Fruit fly (Drosophila melanogaster): ENCODE data around the gene CG34452.

Gene CG34452

DNA sequence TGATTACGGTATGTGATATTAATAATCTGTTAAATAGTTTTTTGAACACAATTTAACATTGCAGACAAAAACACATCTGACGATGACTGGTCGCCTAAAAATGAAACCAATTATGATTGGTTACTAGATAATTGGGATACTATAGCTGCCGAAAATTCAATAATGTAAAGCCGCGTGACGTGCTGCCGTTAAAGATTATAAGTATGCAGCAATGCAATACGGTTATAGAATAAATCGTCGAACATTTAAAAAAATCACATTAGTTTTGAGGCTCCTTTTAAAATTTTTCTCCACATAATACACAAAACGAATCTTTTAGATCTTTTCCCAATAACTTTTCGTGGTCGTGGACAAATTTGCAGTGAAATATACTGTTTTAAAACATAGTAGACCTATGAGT is 29.8 kb upstream of the CG34452 start, which contains the start of gene CG42570:
Gene CG42570 (plus strand): TSS at position 301 of the 400 bp plus-strand sequence.
- TF ChIP-seq CG3281 (GFP tag; optimal IDR thresholded peaks at IDR 0.05) (no peak), gem (tag; optimal IDR thresholded peaks at IDR 0.05) (no peak), ken (GFP tag; IDR thresholded peaks at IDR 0.05) (no peak), z (GFP tag; IDR thresholded peaks at IDR 0.05) (no peak), ab (GFP tag; optimal IDR thresholded peaks at IDR 0.05) (no peak), Lpt (GFP tag; optimal IDR thresholded peaks at IDR 0.05) (no peak), CG18764 (GFP tag; optimal IDR thresholded peaks at IDR 0.05) (no peak), C15 (GFP tag; IDR thresholded peaks at IDR 0.05) (no peak), CG13424 (tag; optimal IDR thresholded peaks at IDR 0.05) (no peak), CG18011 (GFP tag; optimal IDR thresholded peaks at IDR 0.05) (no peak)

DNA sequence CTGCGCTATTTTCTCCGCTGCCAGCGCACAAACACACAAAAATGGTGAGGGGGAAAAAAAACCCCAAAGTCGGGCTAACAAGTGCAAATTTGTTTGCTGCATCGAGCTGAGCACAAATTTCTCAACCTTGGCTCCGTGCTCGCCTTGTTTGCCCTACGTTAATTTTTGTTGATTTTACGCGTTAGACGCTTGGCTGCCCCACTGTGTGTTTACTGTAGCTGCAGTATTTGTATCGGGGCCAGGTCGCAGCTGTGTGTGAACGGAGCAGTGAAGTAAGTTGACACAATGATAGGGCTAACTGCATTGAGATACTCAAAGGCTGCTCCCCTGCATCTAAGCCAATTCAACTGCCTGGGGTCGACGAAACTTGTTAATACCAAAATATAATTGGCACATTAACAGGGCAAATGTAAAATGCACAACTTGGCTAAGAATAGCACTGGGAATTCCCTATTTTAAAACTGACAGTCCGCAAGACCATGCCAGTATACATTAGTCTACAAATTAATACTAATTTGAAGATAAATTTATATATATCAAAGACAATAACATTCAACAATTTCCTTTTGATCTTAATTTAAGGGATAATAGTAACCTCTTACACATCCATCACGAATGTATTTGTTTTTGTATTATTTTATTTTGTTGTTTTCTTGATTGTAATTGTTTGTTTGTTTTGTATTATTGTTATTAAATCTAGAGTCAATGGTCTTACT is 28.2 kb upstream of the CG34452 start, which contains the start of gene CG42571:
Gene CG42571 (plus strand): TSS at position 666 of the 716 bp plus-strand sequence.
- no peak for TF ChIP-seq hb (GFP tag; IDR thresholded peaks at IDR 0.05; ENCODE audit: partially characterized antibody)
- peak; percentile 63; the same call in 1 of the 2 replicates for TF ChIP-seq ara (GFP tag; IDR thresholded peaks at IDR 0.05)
- TF ChIP-seq CG7372 (GFP tag; IDR thresholded peaks at IDR 0.05): 0 out of 2 replicates have a peak, but pooled peaks have one; percentile 5
- TF ChIP-seq D19A (tag; optimal IDR thresholded peaks at IDR 0.05): no peak
- TF ChIP-seq sc (optimal IDR thresholded peaks at IDR 0.05): no peak
- TF ChIP-seq sc (GFP tag; optimal IDR thresholded peaks at IDR 0.05): peak; percentile 64
- no peak for TF ChIP-seq dimm (GFP tag; IDR thresholded peaks at IDR 0.05)
- 0 out of 3 replicates have a peak, but pooled peaks have one; percentile 13 for TF ChIP-seq HLH4C (GFP tag; IDR thresholded peaks at IDR 0.05; ENCODE audit: partially characterized antibody)
- peak; percentile 23 for TF ChIP-seq CG11723 (GFP tag; optimal IDR thresholded peaks at IDR 0.05)
- TF ChIP-seq bbx (GFP tag; IDR thresholded peaks at IDR 0.05; ENCODE audit: partially characterized antibody): no peak
- TF ChIP-seq fd64A (GFP tag; optimal IDR thresholded peaks at IDR 0.05): peak; percentile 69
- no peak for TF ChIP-seq mam (GFP tag; optimal IDR thresholded peaks at IDR 0.05)
- TF ChIP-seq CG9876 (GFP tag; optimal IDR thresholded peaks at IDR 0.05): no peak
- TF ChIP-seq CG17385 (GFP tag; optimal IDR thresholded peaks at IDR 0.05): peak; percentile 38
- no peak for TF ChIP-seq eve (GFP tag; optimal IDR thresholded peaks at IDR 0.05)
- TF ChIP-seq Atf-2 (GFP tag; optimal IDR thresholded peaks at IDR 0.05): peak; percentile 26
- peak; percentile 17 for TF ChIP-seq fd96Cb (tag; optimal IDR thresholded peaks at IDR 0.05)
- TF ChIP-seq Tbp (GFP tag; optimal IDR thresholded peaks at IDR 0.05): no peak
- peak; percentile 8 for TF ChIP-seq repo (GFP tag; optimal IDR thresholded peaks at IDR 0.05)
- TF ChIP-seq Scr (GFP tag; IDR thresholded peaks at IDR 0.05; ENCODE audit: partially characterized antibody): no peak
- TF ChIP-seq Fer2 (tag; optimal IDR thresholded peaks at IDR 0.05): no peak
- no peak for TF ChIP-seq ranshi (GFP tag; IDR thresholded peaks at IDR 0.05)
- no peak for TF ChIP-seq emc (GFP tag; optimal IDR thresholded peaks at IDR 0.05)
- TF ChIP-seq CG10366 (GFP tag; IDR thresholded peaks at IDR 0.05): no peak
- no peak for TF ChIP-seq CG4730 (GFP tag; IDR thresholded peaks at IDR 0.05)
- TF ChIP-seq grau (tag; optimal IDR thresholded peaks at IDR 0.05): peak; percentile 65
- no peak for TF ChIP-seq CG1832 (GFP tag; optimal IDR thresholded peaks at IDR 0.05)
- peak; percentile 4 for TF ChIP-seq CG12391 (tag; optimal IDR thresholded peaks at IDR 0.05)
- TF ChIP-seq psq (GFP tag; optimal IDR thresholded peaks at IDR 0.05): no peak
- TF ChIP-seq Kr (GFP tag; optimal IDR thresholded peaks at IDR 0.05): peak; percentile 68
- no peak for TF ChIP-seq gsb (GFP tag; IDR thresholded peaks at IDR 0.05)
- TF ChIP-seq H15 (GFP tag; IDR thresholded peaks at IDR 0.05): no peak
- TF ChIP-seq Atf3 (GFP tag; optimal IDR thresholded peaks at IDR 0.05): no peak
- TF ChIP-seq ham (GFP tag; IDR thresholded peaks at IDR 0.05): no peak
- TF ChIP-seq CG2678 (tag; optimal IDR thresholded peaks at IDR 0.05): peak; percentile 32
- TF ChIP-seq Elba2 (GFP tag; optimal IDR thresholded peaks at IDR 0.05): no peak
- no peak for TF ChIP-seq Drgx (GFP tag; IDR thresholded peaks at IDR 0.05)
- TF ChIP-seq CG12299 (tag; optimal IDR thresholded peaks at IDR 0.05): no peak
- no peak for TF ChIP-seq CG14667 (GFP tag; IDR thresholded peaks at IDR 0.05)
- TF ChIP-seq cad (GFP tag; optimal IDR thresholded peaks at IDR 0.05): no peak
